Fruit fly (Drosophila melanogaster) Kc167 (cell line): Measurements from ENCODE around the gene CG32109.

Experiments
- Myc ChIP-seq: fragments of >200 bp; optimal IDR thresholded peaks from 2 replicates; lab custom pipeline; 2017; ENCODE audit warnings: missing external identifiers
- Sin3A ChIP-seq: fragments of >200 bp; optimal IDR thresholded peaks from 2 replicates; lab custom pipeline; 2018; ENCODE audit warnings: missing external identifiers
- h ChIP-seq: fragments of >200 bp; optimal IDR thresholded peaks from 3 replicates; lab custom pipeline; 2018; ENCODE audit warnings: missing external identifiers
- insv ChIP-seq: fragments of >200 bp; optimal IDR thresholded peaks from 3 replicates; lab custom pipeline; 2018; ENCODE audit warnings: missing external identifiers
- psq ChIP-seq: fragments of >200 bp; optimal IDR thresholded peaks from 2 replicates; lab custom pipeline; 2017; ENCODE audit warnings: missing external identifiers

DNA sequence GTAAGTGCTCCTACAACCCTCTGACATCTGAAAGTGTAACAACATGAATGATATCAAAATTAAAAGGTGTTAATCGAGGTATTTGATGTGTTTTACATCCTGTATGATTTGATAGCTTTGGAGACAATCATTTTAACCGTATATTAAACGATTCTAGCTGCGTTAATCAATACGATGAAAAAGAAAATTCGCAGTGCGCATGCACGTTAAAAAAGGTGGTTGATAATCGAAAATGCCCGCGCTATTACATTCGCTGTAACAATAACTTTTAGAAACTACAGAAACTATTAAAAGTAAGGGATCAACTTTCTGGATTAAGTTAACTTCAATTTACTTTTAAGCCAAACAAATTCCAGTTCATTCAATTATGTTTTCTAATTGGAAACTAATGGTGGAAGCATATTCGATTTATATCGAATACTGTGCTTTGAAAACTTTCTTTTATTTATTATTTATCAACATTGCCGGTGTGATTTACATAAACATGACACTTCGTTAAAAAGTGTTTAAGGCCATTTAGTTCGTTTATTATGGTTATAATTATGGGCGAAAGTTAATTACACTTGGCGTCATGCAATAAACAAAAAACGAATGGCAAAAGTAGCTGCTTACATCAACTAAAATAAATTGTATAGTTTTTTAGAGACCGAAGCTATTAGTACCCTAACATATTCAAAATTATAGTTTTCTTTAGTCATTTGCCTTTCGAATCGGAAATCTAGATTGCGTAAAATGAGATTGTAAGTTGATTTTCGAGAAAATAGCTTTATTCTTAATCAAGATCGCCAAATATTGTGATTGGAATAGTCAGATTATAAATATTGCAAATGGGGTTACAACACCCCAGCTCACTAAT lies 3.8 kb downstream of the CG32109 start:
- no peak for TF ChIP-seq h (lab: Kevin White, UChicago)
- no peak for TF ChIP-seq Myc
- no peak for TF ChIP-seq Sin3A (lab: Kevin White, UChicago)
- TF ChIP-seq psq (lab: Kevin White, UChicago): no peak
- TF ChIP-seq insv: no peak
